Fruit fly (Drosophila melanogaster) whole organism, wandering third instar larva: ENCODE measurements around the gene CG12992.

Source experiments
- CG32264 ChIP-seq: fragments of 200-800 bp; sonication (Bioruptor generic); optimal IDR thresholded peaks from 2 replicates; lab custom pipeline; 2016; ENCODE audit warnings: missing biosample characterization, missing genetic modification characterization
- CrebA ChIP-seq: fragments of 200-800 bp; sonication (Bioruptor generic); optimal IDR thresholded peaks from 2 replicates; lab custom pipeline; 2016; ENCODE audit warnings: missing biosample characterization, mild to moderate bottlenecking, missing genetic modification characterization, borderline replicate concordance
- Dfd ChIP-seq: fragments of >200 bp; optimal IDR thresholded peaks from 2 replicates; lab custom pipeline; 2017; ENCODE audit warnings: missing biosample characterization, missing genetic modification characterization
- Dif ChIP-seq: fragments of 200-275, 200-300 bp; sonication (Bioruptor generic); optimal IDR thresholded peaks from 2 replicates; lab custom pipeline; 2018; ENCODE audit warnings: missing biosample characterization, missing genetic modification characterization; ENCODE audit not compliant: partially characterized antibody
- GATAd ChIP-seq: sonication (Bioruptor generic); optimal IDR thresholded peaks from 2 replicates; lab custom pipeline; 2016; ENCODE audit warnings: missing biosample characterization, missing genetic modification characterization
- HLH106 ChIP-seq: fragments of 200-800 bp; optimal IDR thresholded peaks from 3 replicates; lab custom pipeline; 2019; ENCODE audit warnings: missing biosample characterization, mild to moderate bottlenecking, missing genetic modification characterization, moderate library complexity
- Hnf4 ChIP-seq: fragments of 200-800 bp; sonication (Bioruptor generic); optimal IDR thresholded peaks from 2 replicates; lab custom pipeline; 2016; ENCODE audit warnings: missing biosample characterization, mild to moderate bottlenecking, missing genetic modification characterization
- Hr78 ChIP-seq: fragments of >200 bp; optimal IDR thresholded peaks from 2 replicates; lab custom pipeline; 2017; ENCODE audit warnings: missing biosample characterization, missing genetic modification characterization
- Hr83 ChIP-seq: fragments of 200-300 bp; sonication (Bioruptor generic); optimal IDR thresholded peaks from 2 replicates; lab custom pipeline; 2016; ENCODE audit warnings: missing biosample characterization, mild to moderate bottlenecking, missing genetic modification characterization, moderate library complexity; ENCODE audit not compliant: poor library complexity, severe bottlenecking
- Jra ChIP-seq: sonication (Bioruptor generic); optimal IDR thresholded peaks from 2 replicates; lab custom pipeline; 2016; ENCODE audit warnings: missing biosample characterization, missing genetic modification characterization
- Mio ChIP-seq: sonication (Bioruptor generic); optimal IDR thresholded peaks from 2 replicates; lab custom pipeline; 2016; ENCODE audit warnings: missing biosample characterization, missing genetic modification characterization
- Myc ChIP-seq: fragments of >200 bp; optimal IDR thresholded peaks from 2 replicates; lab custom pipeline; 2017
- N ChIP-seq: fragments of >200 bp; optimal IDR thresholded peaks from 2 replicates; lab custom pipeline; 2018; ENCODE audit warnings: missing biosample characterization, missing external identifiers, missing genetic modification characterization
- OdsH ChIP-seq: fragments of 200-800 bp; sonication (Bioruptor generic); optimal IDR thresholded peaks from 2 replicates; lab custom pipeline; 2016; ENCODE audit warnings: missing biosample characterization, mild to moderate bottlenecking, missing genetic modification characterization
- Rel ChIP-seq, 2 experiments: fragments of 200-800 bp; sonication (Bioruptor generic) in 1 of 2; optimal IDR thresholded peaks; 2 replicates in 1 of 2; 3 replicates in 1 of 2; lab custom pipeline; 2016 to 2019; ENCODE audit warnings: mild to moderate bottlenecking in 2 of 2, missing biosample characterization in 2 of 2, missing genetic modification characterization in 2 of 2, moderate library complexity in 1 of 2
- Sp1 ChIP-seq: fragments of 200-800 bp; sonication (Bioruptor generic); optimal IDR thresholded peaks from 3 replicates; lab custom pipeline; 2019; ENCODE audit warnings: missing biosample characterization, mild to moderate bottlenecking, missing genetic modification characterization, moderate library complexity
- Vsx2 ChIP-seq: fragments of 200-300, 225-300 bp; sonication (Bioruptor generic); optimal IDR thresholded peaks from 2 replicates; lab custom pipeline; 2018; ENCODE audit warnings: missing biosample characterization, missing genetic modification characterization; ENCODE audit not compliant: partially characterized antibody
- br ChIP-seq: fragments of 200-800 bp; sonication (Bioruptor generic); optimal IDR thresholded peaks from 2 replicates; lab custom pipeline; 2016; ENCODE audit warnings: missing biosample characterization, missing genetic modification characterization
- brk ChIP-seq: fragments of 200-800 bp; sonication (Bioruptor generic); optimal IDR thresholded peaks from 2 replicates; lab custom pipeline; 2016; ENCODE audit warnings: missing biosample characterization, mild to moderate bottlenecking, missing genetic modification characterization
- dl ChIP-seq, 2 experiments: fragments of 175-275, 200-275 bp in 1 of 2; fragments of 200-275 bp in 1 of 2; sonication (Bioruptor generic); optimal IDR thresholded peaks; lab custom pipeline; 2018; ENCODE audit warnings: mild to moderate bottlenecking in 2 of 2, missing biosample characterization in 2 of 2, missing genetic modification characterization in 2 of 2, moderate library complexity in 2 of 2; ENCODE audit not compliant: partially characterized antibody in 2 of 2, insufficient read depth in 1 of 2
- dmrt93B ChIP-seq: fragments of 200-800 bp; sonication (Bioruptor generic); optimal IDR thresholded peaks from 2 replicates; lab custom pipeline; 2018; ENCODE audit warnings: missing biosample characterization, mild to moderate bottlenecking, missing genetic modification characterization
- dsf ChIP-seq: sonication (Bioruptor generic); optimal IDR thresholded peaks from 2 replicates; lab custom pipeline; 2016; ENCODE audit warnings: missing biosample characterization, missing genetic modification characterization, borderline replicate concordance
- ey ChIP-seq: fragments of 200-800 bp; sonication (Bioruptor generic); optimal IDR thresholded peaks from 2 replicates; lab custom pipeline; 2016; ENCODE audit warnings: missing biosample characterization, missing genetic modification characterization
- foxo ChIP-seq, 2 experiments: fragments of 200-800 bp; sonication (Bioruptor generic); optimal IDR thresholded peaks; 2 replicates in 1 of 2; 3 replicates in 1 of 2; lab custom pipeline; 2016 to 2017; ENCODE audit warnings: missing biosample characterization in 2 of 2, missing genetic modification characterization in 2 of 2
- fru ChIP-seq: fragments of 200-800 bp; sonication (Bioruptor generic); optimal IDR thresholded peaks from 3 replicates; lab custom pipeline; 2016; ENCODE audit warnings: missing biosample characterization, mild to moderate bottlenecking, missing genetic modification characterization
- h ChIP-seq: fragments of 200-800 bp; sonication (Bioruptor generic); optimal IDR thresholded peaks from 3 replicates; lab custom pipeline; 2016; ENCODE audit warnings: missing biosample characterization, mild to moderate bottlenecking, missing genetic modification characterization
- jim ChIP-seq: fragments of 175-275, 200-325 bp; sonication (Bioruptor generic); optimal IDR thresholded peaks from 2 replicates; lab custom pipeline; 2016; ENCODE audit warnings: missing biosample characterization, mild to moderate bottlenecking, missing genetic modification characterization
- lola ChIP-seq: fragments of >200 bp; optimal IDR thresholded peaks from 2 replicates; lab custom pipeline; 2017; ENCODE audit warnings: missing biosample characterization, missing genetic modification characterization
- pan ChIP-seq: fragments of >200 bp; optimal IDR thresholded peaks from 2 replicates; lab custom pipeline; 2017
- psq ChIP-seq: fragments of 200-800 bp; sonication (Bioruptor generic); optimal IDR thresholded peaks from 3 replicates; lab custom pipeline; 2017; ENCODE audit warnings: missing biosample characterization, mild to moderate bottlenecking, missing genetic modification characterization, moderate library complexity
- rgr ChIP-seq: fragments of 200-800 bp; sonication (Bioruptor generic); optimal IDR thresholded peaks from 3 replicates; lab custom pipeline; 2016; ENCODE audit warnings: missing biosample characterization, mild to moderate bottlenecking, missing genetic modification characterization
- sage ChIP-seq: fragments of 200-800 bp; sonication (Bioruptor generic); optimal IDR thresholded peaks from 2 replicates; lab custom pipeline; 2016; ENCODE audit warnings: missing biosample characterization, mild to moderate bottlenecking, missing genetic modification characterization
- sv ChIP-seq: fragments of 200-800 bp; sonication (Bioruptor generic); optimal IDR thresholded peaks from 3 replicates; lab custom pipeline; 2016; ENCODE audit warnings: missing biosample characterization, missing genetic modification characterization
- tai ChIP-seq: sonication (Bioruptor generic); optimal IDR thresholded peaks from 2 replicates; lab custom pipeline; 2016; ENCODE audit warnings: missing biosample characterization, missing genetic modification characterization
- usp ChIP-seq: fragments of >200 bp; optimal IDR thresholded peaks from 2 replicates; lab custom pipeline; 2017; ENCODE audit warnings: missing biosample characterization, missing genetic modification characterization
- woc ChIP-seq: sonication (Bioruptor generic); optimal IDR thresholded peaks from 2 replicates; lab custom pipeline; 2016; ENCODE audit warnings: missing biosample characterization, mild to moderate bottlenecking, missing genetic modification characterization

CG12992 gene

dm6 chrX:17588565-17588964, at the start of gene CG12992:
CG12992 (plus strand) TSS chrX:17588865.
- TF ChIP-seq dl (GFP tag; optimal IDR thresholded peaks at IDR 0.05; lab: Kevin White, UChicago; ENCODE audit: insufficient read depth in 1 of 2, partially characterized antibody in 2 of 2) (no peak), dsf (GFP tag; lab: Kevin White, UChicago) (no peak), lola (no peak)

- TF ChIP-seq br (GFP tag; lab: Kevin White, UChicago) = no peak
- TF ChIP-seq GATAd (GFP tag; lab: Kevin White, UChicago) = no peak
- no peak for TF ChIP-seq Jra (GFP tag; lab: Kevin White, UChicago)
- TF ChIP-seq fru = no peak
- no peak for TF ChIP-seq OdsH (GFP tag; lab: Kevin White, UChicago)
- no peak for TF ChIP-seq ey (GFP tag; lab: Kevin White, UChicago)
- no peak for TF ChIP-seq usp (GFP tag; lab: Kevin White, UChicago)
- no peak for TF ChIP-seq foxo (GFP tag; optimal IDR thresholded peaks at IDR 0.05; lab: Kevin White, UChicago)
These were observed 45.9 kb upstream of the CG12992 start for dm6 chrX:17542729-17543128.

dm6 chrX:17543324-17543723, 45.3 kb upstream of the CG12992 start:
- no peak for TF ChIP-seq lola
- peak; percentile 63 for TF ChIP-seq h (GFP tag; lab: Kevin White, UChicago)
- TF ChIP-seq ey (GFP tag; lab: Kevin White, UChicago) = peak; percentile 44
- peak; percentile 36 for TF ChIP-seq dmrt93B (GFP tag; lab: Kevin White, UChicago)
- TF ChIP-seq Sp1 (GFP tag; lab: Kevin White, UChicago) = peak; percentile 62
- TF ChIP-seq br (GFP tag; lab: Kevin White, UChicago) = peak; percentile 64
- TF ChIP-seq rgr (GFP tag; lab: Kevin White, UChicago) = peak; percentile 36
- no peak for TF ChIP-seq sv (GFP tag; lab: Kevin White, UChicago)
- peak; percentile 56 for TF ChIP-seq Hnf4 (GFP tag; lab: Kevin White, UChicago)
- peak; percentile 34 for TF ChIP-seq psq (GFP tag; lab: Kevin White, UChicago)
- no peak for TF ChIP-seq Dfd (GFP tag; lab: Kevin White, UChicago)
- peak; percentile 17 for TF ChIP-seq OdsH (GFP tag; lab: Kevin White, UChicago)
- TF ChIP-seq woc = peak; percentile 1
- TF ChIP-seq HLH106 (tag; lab: Kevin White, UChicago) = peak; percentile 57
- peak; percentile 67 for TF ChIP-seq fru
- TF ChIP-seq foxo (GFP tag; optimal IDR thresholded peaks at IDR 0.05; lab: Kevin White, UChicago) = peak in 1 of 2 experiments; percentile 46

- no peak for TF ChIP-seq sv (GFP tag; lab: Kevin White, UChicago)
- no peak for TF ChIP-seq Hr78
- TF ChIP-seq Dif = no peak
- TF ChIP-seq Dfd (GFP tag; lab: Kevin White, UChicago) = no peak
- no peak for TF ChIP-seq Sp1 (GFP tag; lab: Kevin White, UChicago)
- TF ChIP-seq Hnf4 (GFP tag; lab: Kevin White, UChicago) = no peak
- no peak for TF ChIP-seq lola
- TF ChIP-seq brk (GFP tag; lab: Kevin White, UChicago) = no peak
- no peak for TF ChIP-seq CG32264
- no peak for TF ChIP-seq dl (GFP tag; optimal IDR thresholded peaks at IDR 0.05; lab: Kevin White, UChicago; ENCODE audit: insufficient read depth in 1 of 2, partially characterized antibody in 2 of 2)
- TF ChIP-seq Jra (GFP tag; lab: Kevin White, UChicago) = no peak
- TF ChIP-seq CrebA (GFP tag; lab: Kevin White, UChicago) = no peak
- no peak for TF ChIP-seq jim (GFP tag; lab: Kevin White, UChicago)
- no peak for TF ChIP-seq Mio
- no peak for TF ChIP-seq br (GFP tag; lab: Kevin White, UChicago)
- no peak for TF ChIP-seq fru
- TF ChIP-seq OdsH (GFP tag; lab: Kevin White, UChicago) = no peak
These were observed 44.3 kb upstream of the CG12992 start for dm6 chrX:17544409-17544808.

DNA sequence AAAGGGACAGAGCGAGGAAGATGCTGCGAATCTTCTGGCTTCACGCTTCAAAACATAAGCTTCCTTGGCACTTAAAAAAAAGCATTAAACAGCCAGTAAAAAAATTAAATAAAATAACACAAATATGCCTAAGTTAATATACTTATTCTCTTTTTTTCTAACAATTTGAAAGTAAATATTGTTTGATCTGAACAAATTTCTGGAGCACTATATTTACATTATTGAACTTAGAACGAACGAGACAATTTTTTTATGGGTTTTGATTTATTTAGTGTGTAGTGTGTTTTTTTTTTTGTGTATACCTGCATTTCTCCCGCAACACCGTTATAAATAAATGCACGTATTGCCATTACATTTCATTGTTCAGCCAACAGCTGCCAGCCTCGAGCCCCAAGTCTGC, 43.1 kb upstream of the CG12992 start:
- TF ChIP-seq CrebA (GFP tag; lab: Kevin White, UChicago) (no peak), Hr83 (GFP tag; lab: Kevin White, UChicago) (no peak), rgr (GFP tag; lab: Kevin White, UChicago) (no peak), Vsx2 (GFP tag; lab: Kevin White, UChicago) (no peak), foxo (GFP tag; optimal IDR thresholded peaks at IDR 0.05; lab: Kevin White, UChicago) (peak in 1 of 2 experiments; percentile 66), dl (GFP tag; optimal IDR thresholded peaks at IDR 0.05; lab: Kevin White, UChicago; ENCODE audit: insufficient read depth in 1 of 2, partially characterized antibody in 2 of 2) (no peak), HLH106 (tag; lab: Kevin White, UChicago) (peak; percentile 6), Sp1 (GFP tag; lab: Kevin White, UChicago) (peak; percentile 9), CG32264 (no peak), sv (GFP tag; lab: Kevin White, UChicago) (no peak), fru (peak; percentile 61), Myc (no peak), Jra (GFP tag; lab: Kevin White, UChicago) (no peak), psq (GFP tag; lab: Kevin White, UChicago) (peak; percentile 38), brk (GFP tag; lab: Kevin White, UChicago) (no peak), OdsH (GFP tag; lab: Kevin White, UChicago) (no peak), sage (GFP tag; lab: Kevin White, UChicago) (no peak), N (GFP tag; lab: Kevin White, UChicago) (no peak), Hnf4 (GFP tag; lab: Kevin White, UChicago) (no peak), usp (GFP tag; lab: Kevin White, UChicago) (no peak), Hr78 (no peak), tai (GFP tag; lab: Kevin White, UChicago) (no peak), h (GFP tag; lab: Kevin White, UChicago) (peak; percentile 14), dsf (GFP tag; lab: Kevin White, UChicago) (no peak), dmrt93B (GFP tag; lab: Kevin White, UChicago) (no peak), woc (no peak), pan (lab: Kevin White, UChicago) (no peak), Rel (GFP tag; optimal IDR thresholded peaks at IDR 0.05; lab: Kevin White, UChicago) (no peak), Rel (tag; optimal IDR thresholded peaks at IDR 0.05; lab: Kevin White, UChicago) (no peak), lola (no peak)
